Fruit fly (Drosophila melanogaster) whole organism, prepupa: ENCODE data around the gene Snmp2.

Experiments
- CG10669 ChIP-seq: fragments of 200-800 bp; sonication (Bioruptor generic); optimal IDR thresholded peaks from 3 replicates; lab custom pipeline; 2018; ENCODE audit warnings: missing biosample characterization, mild to moderate bottlenecking, missing genetic modification characterization, moderate library complexity
- CG16779 ChIP-seq: fragments of 200-800 bp; sonication (Bioruptor generic); optimal IDR thresholded peaks from 3 replicates; lab custom pipeline; 2017; ENCODE audit warnings: missing biosample characterization, mild to moderate bottlenecking, missing genetic modification characterization
- CG3032 ChIP-seq: fragments of 200-800 bp; optimal IDR thresholded peaks from 2 replicates; lab custom pipeline; 2019; ENCODE audit warnings: missing biosample characterization, mild to moderate bottlenecking, missing genetic modification characterization, moderate library complexity
- CG6854 ChIP-seq: fragments of 200-800 bp; sonication (Bioruptor generic); optimal IDR thresholded peaks from 2 replicates; lab custom pipeline; 2017; ENCODE audit warnings: missing biosample characterization, mild to moderate bottlenecking, missing genetic modification characterization
- CG7368 ChIP-seq: fragments of 200-800 bp; sonication (Bioruptor generic); optimal IDR thresholded peaks from 3 replicates; lab custom pipeline; 2016; ENCODE audit warnings: missing biosample characterization, missing genetic modification characterization
- CG8632 ChIP-seq: fragments of 200-800 bp; sonication (Bioruptor generic); optimal IDR thresholded peaks from 3 replicates; lab custom pipeline; 2016; ENCODE audit warnings: missing biosample characterization, missing genetic modification characterization
- Gug ChIP-seq: fragments of 200-800 bp; sonication (Bioruptor generic); IDR thresholded peaks from 2 replicates; pipeline ENCODE4 v1.3.6; 2022; ENCODE audit warnings: missing biosample characterization, missing genetic modification characterization
- Lpt ChIP-seq: fragments of 200-800 bp; sonication (Bioruptor generic); optimal IDR thresholded peaks from 3 replicates; lab custom pipeline; 2016; ENCODE audit warnings: missing biosample characterization, missing genetic modification characterization
- Sox102F ChIP-seq: fragments of 200-800 bp; sonication (Bioruptor generic); optimal IDR thresholded peaks from 2 replicates; lab custom pipeline; 2016; ENCODE audit warnings: missing biosample characterization, mild to moderate bottlenecking, missing genetic modification characterization
- acj6 ChIP-seq: fragments of 200-800 bp; sonication (Bioruptor generic); optimal IDR thresholded peaks from 3 replicates; lab custom pipeline; 2016; ENCODE audit warnings: missing biosample characterization, missing genetic modification characterization
- esn ChIP-seq: fragments of 200-800 bp; sonication (Bioruptor generic); optimal IDR thresholded peaks from 2 replicates; lab custom pipeline; 2016; ENCODE audit warnings: missing biosample characterization, mild to moderate bottlenecking, missing genetic modification characterization, moderate library complexity
- vri ChIP-seq: fragments of 200-800 bp; sonication (Bioruptor generic); optimal IDR thresholded peaks from 3 replicates; lab custom pipeline; 2016; ENCODE audit warnings: missing biosample characterization, mild to moderate bottlenecking, missing genetic modification characterization

- TF ChIP-seq vri (GFP tag; lab: Kevin White, UChicago) (no peak), Gug (no peak), acj6 (GFP tag; lab: Kevin White, UChicago) (no peak), CG7368 (GFP tag; lab: Kevin White, UChicago) (no peak), esn (GFP tag; lab: Kevin White, UChicago) (no peak), CG8632 (no peak), CG10669 (no peak), Sox102F (GFP tag; lab: Kevin White, UChicago) (no peak), CG16779 (tag; lab: Kevin White, UChicago) (no peak), CG3032 (tag; lab: Kevin White, UChicago) (no peak), Lpt (GFP tag; lab: Kevin White, UChicago) (no peak), CG6854 (GFP tag; lab: Kevin White, UChicago) (no peak)
These were observed 47.4 kb upstream of the Snmp2 start for dm6 chr3L:7790224-7790623.
